ENCODE assay signal across 1 worm cellular context in genomic region chrV:156044-156869, ce11.
A peak's percentile ranks its signal among the peaks of the same experiment; 100 is the strongest.
TF ChIP-seq lines count a peak whose summit lies in the region.

Gene ttb-1 (plus strand): TSS chrV:156819.

TF ChIP-seq in whole organism, late embryonic, 69 proteins besides CTCF, POLR2A, EP300 and RAD21 (continued from another document):
- TF ChIP-seq madf-2 (tag; optimal IDR thresholded peaks at IDR 0.05; lab: Kevin White, UChicago) = no peak
- no peak for TF ChIP-seq ceh-45 (GFP tag; IDR thresholded peaks at IDR 0.05; lab: Robert Waterston, UW)
- no peak for TF ChIP-seq nhr-232 (tag; optimal IDR thresholded peaks at IDR 0.05; lab: Kevin White, UChicago)
- no peak for TF ChIP-seq ceh-22 (tag; optimal IDR thresholded peaks at IDR 0.05; lab: Kevin White, UChicago)
- no peak for TF ChIP-seq pros-1 (tag; optimal IDR thresholded peaks at IDR 0.05; lab: Kevin White, UChicago)
- peak; percentile 6 for TF ChIP-seq ceh-34 (tag; optimal IDR thresholded peaks at IDR 0.05; lab: Kevin White, UChicago)
- TF ChIP-seq ceh-2 (tag; optimal IDR thresholded peaks at IDR 0.05; lab: Kevin White, UChicago) = peak; percentile 80
- TF ChIP-seq unc-42 (tag; optimal IDR thresholded peaks at IDR 0.05; lab: Kevin White, UChicago) = peak; percentile 39
- TF ChIP-seq Y22D7AL.16 (tag; optimal IDR thresholded peaks at IDR 0.05; lab: Kevin White, UChicago) = no peak
- TF ChIP-seq hlh-15 (tag; optimal IDR thresholded peaks at IDR 0.05; lab: Kevin White, UChicago) = no peak
- TF ChIP-seq ceh-18 (tag; optimal IDR thresholded peaks at IDR 0.05; lab: Kevin White, UChicago) = no peak
- TF ChIP-seq zip-5 (tag; optimal IDR thresholded peaks at IDR 0.05; lab: Kevin White, UChicago) = peak; percentile 61
- no peak for TF ChIP-seq T23F11.4 (GFP tag; optimal IDR thresholded peaks at IDR 0.05; lab: Kevin White, UChicago)
- no peak for TF ChIP-seq pha-2 (tag; optimal IDR thresholded peaks at IDR 0.05; lab: Kevin White, UChicago)
- TF ChIP-seq sox-4 (tag; optimal IDR thresholded peaks at IDR 0.05; lab: Kevin White, UChicago) = no peak
- no peak for TF ChIP-seq lin-11 (tag; optimal IDR thresholded peaks at IDR 0.05; lab: Kevin White, UChicago)
- TF ChIP-seq gmeb-2 (tag; optimal IDR thresholded peaks at IDR 0.05; lab: Kevin White, UChicago) = no peak
- TF ChIP-seq syd-9 (tag; optimal IDR thresholded peaks at IDR 0.05; lab: Kevin White, UChicago) = no peak
